Fruit fly (Drosophila melanogaster): ENCODE results near the gene CG31516.

CG31516 gene

dm6 chr3R:4220780-4221179 is 850 bp upstream of the CG31516 start (continued):
- no peak for TF ChIP-seq Six4 (GFP tag; optimal IDR thresholded peaks at IDR 0.05)
- TF ChIP-seq dm (GFP tag; optimal IDR thresholded peaks at IDR 0.05): peak; percentile 1
- TF ChIP-seq CG6175 (GFP tag; IDR thresholded peaks at IDR 0.05): no peak
- no peak for TF ChIP-seq TFAM (GFP tag; optimal IDR thresholded peaks at IDR 0.05)
- peak; percentile 98 for TF ChIP-seq CG16813 (GFP tag; IDR thresholded peaks at IDR 0.05; ENCODE audit: partially characterized antibody)
- no peak for TF ChIP-seq ken (GFP tag; IDR thresholded peaks at IDR 0.05)
- TF ChIP-seq cas (GFP tag; IDR thresholded peaks at IDR 0.05): peak; percentile 25; the same call in 1 of the 2 replicates
- no peak for TF ChIP-seq Chrac-16 (GFP tag; optimal IDR thresholded peaks at IDR 0.05)
- peak; percentile 64 for TF ChIP-seq CG2120 (GFP tag; optimal IDR thresholded peaks at IDR 0.05)
- TF ChIP-seq trem (tag; optimal IDR thresholded peaks at IDR 0.05): peak; percentile 69
- no peak for TF ChIP-seq Trl (optimal IDR thresholded peaks at IDR 0.05)
- peak; percentile 43 for TF ChIP-seq Trl (GFP tag; optimal IDR thresholded peaks at IDR 0.05)
- TF ChIP-seq bcd (GFP tag; optimal IDR thresholded peaks at IDR 0.05): peak; percentile 36
- TF ChIP-seq CG4617 (GFP tag; optimal IDR thresholded peaks at IDR 0.05; ENCODE audit: borderline replicate concordance): peak; percentile 82
- TF ChIP-seq vfl (GFP tag; optimal IDR thresholded peaks at IDR 0.05): peak; percentile 19
- no peak for TF ChIP-seq danr (GFP tag; IDR thresholded peaks at IDR 0.05)
- no peak for TF ChIP-seq cg (GFP tag; optimal IDR thresholded peaks at IDR 0.05)
- peak; percentile 100 for TF ChIP-seq Dref (GFP tag; IDR thresholded peaks at IDR 0.05)
- no peak for TF ChIP-seq wek (GFP tag; optimal IDR thresholded peaks at IDR 0.05)
- peak; percentile 13 for TF ChIP-seq bab2 (GFP tag; optimal IDR thresholded peaks at IDR 0.05)
- peak; percentile 73 for TF ChIP-seq Sin3A (optimal IDR thresholded peaks at IDR 0.05)
- TF ChIP-seq eve (GFP tag; optimal IDR thresholded peaks at IDR 0.05): no peak
- peak; percentile 60 for TF ChIP-seq CG2712 (tag; optimal IDR thresholded peaks at IDR 0.05)
- peak; percentile 45 for TF ChIP-seq Dek (tag; optimal IDR thresholded peaks at IDR 0.05)
- peak; percentile 98 for TF ChIP-seq Opbp (GFP tag; IDR thresholded peaks at IDR 0.05; ENCODE audit: partially characterized antibody)
- peak; percentile 88 for TF ChIP-seq Lhr (GFP tag; optimal IDR thresholded peaks at IDR 0.05)
- TF ChIP-seq pnt (GFP tag; optimal IDR thresholded peaks at IDR 0.05): no peak
- no peak for TF ChIP-seq Hey (tag; optimal IDR thresholded peaks at IDR 0.05)
- no peak for TF ChIP-seq CG43689 (GFP tag; IDR thresholded peaks at IDR 0.05)
- peak; percentile 97 for TF ChIP-seq HLH4C (GFP tag; IDR thresholded peaks at IDR 0.05; ENCODE audit: partially characterized antibody)
- peak; percentile 93 for TF ChIP-seq MBD-R2 (GFP tag; IDR thresholded peaks at IDR 0.05)
- TF ChIP-seq CG7745 (tag; optimal IDR thresholded peaks at IDR 0.05): no peak
- no peak for TF ChIP-seq jigr1 (GFP tag; IDR thresholded peaks at IDR 0.05)
- TF ChIP-seq CG32532 (GFP tag; IDR thresholded peaks at IDR 0.05): peak; percentile 71
- TF ChIP-seq mirr (GFP tag; optimal IDR thresholded peaks at IDR 0.05): no peak
- TF ChIP-seq knrl (GFP tag; IDR thresholded peaks at IDR 0.05; ENCODE audit: partially characterized antibody): peak; percentile 98
- TF ChIP-seq inv (GFP tag; IDR thresholded peaks at IDR 0.05; ENCODE audit: partially characterized antibody): peak; percentile 97
- peak; percentile 53 for TF ChIP-seq NFAT (GFP tag; IDR thresholded peaks at IDR 0.05)
- TF ChIP-seq CG17359 (tag; optimal IDR thresholded peaks at IDR 0.05): no peak
- TF ChIP-seq stwl (tag; optimal IDR thresholded peaks at IDR 0.05): peak; percentile 58
- TF ChIP-seq CG6854 (GFP tag; optimal IDR thresholded peaks at IDR 0.05): no peak
- peak; percentile 27 for TF ChIP-seq maf-S (GFP tag; optimal IDR thresholded peaks at IDR 0.05)
- TF ChIP-seq CG18262 (tag; optimal IDR thresholded peaks at IDR 0.05): no peak
- TF ChIP-seq CG6765 (GFP tag; optimal IDR thresholded peaks at IDR 0.05): no peak
- no peak for TF ChIP-seq fd102C (GFP tag; optimal IDR thresholded peaks at IDR 0.05)
- no peak for TF ChIP-seq GATAe (GFP tag; conservative IDR thresholded peaks at IDR 0.05)
- no peak for TF ChIP-seq org-1 (GFP tag; optimal IDR thresholded peaks at IDR 0.05)
- no peak for TF ChIP-seq C15 (GFP tag; IDR thresholded peaks at IDR 0.05)
- peak; percentile 94 for TF ChIP-seq CG17186 (GFP tag; optimal IDR thresholded peaks at IDR 0.05)
- TF ChIP-seq CG7839 (tag; optimal IDR thresholded peaks at IDR 0.05): no peak
- TF ChIP-seq amos (GFP tag; IDR thresholded peaks at IDR 0.05; ENCODE audit: partially characterized antibody): peak; percentile 99
- peak; percentile 57 for TF ChIP-seq Dad (GFP tag; optimal IDR thresholded peaks at IDR 0.05)
